Fruit fly (Drosophila melanogaster) whole organism, embryonic: Measurements from ENCODE around the gene CtBP.
A peak's percentile ranks its signal among the peaks of the same experiment; 100 is the strongest.

ENCODE experiments used
- Atf3 ChIP-seq: fragments of 200-800 bp; sonication (Bioruptor generic); optimal IDR thresholded peaks from 3 replicates; lab custom pipeline; 2016; ENCODE audit warnings: missing biosample characterization, missing genetic modification characterization
- CG10979 ChIP-seq: fragments of 200-800 bp; sonication (Bioruptor generic); optimal IDR thresholded peaks from 2 replicates; lab custom pipeline; 2018; ENCODE audit warnings: missing biosample characterization, mild to moderate bottlenecking, missing genetic modification characterization, moderate library complexity
- CG12744 ChIP-seq: fragments of 200-800 bp; sonication (Bioruptor generic); optimal IDR thresholded peaks from 2 replicates; lab custom pipeline; 2016; ENCODE audit warnings: missing biosample characterization, missing genetic modification characterization
- CG14050 ChIP-seq: fragments of 200-800 bp; sonication (Bioruptor generic); IDR thresholded peaks from 3 replicates; pipeline ENCODE4 v1.3.6; 2022; ENCODE audit warnings: missing biosample characterization, missing genetic modification characterization
- CG14965 ChIP-seq: fragments of 200-800 bp; sonication (Bioruptor generic); optimal IDR thresholded peaks from 2 replicates; lab custom pipeline; 2016; ENCODE audit warnings: missing biosample characterization, missing genetic modification characterization, borderline replicate concordance
- CG17359 ChIP-seq: fragments of 200-800 bp; sonication (Bioruptor generic); optimal IDR thresholded peaks from 3 replicates; lab custom pipeline; 2018; ENCODE audit warnings: missing biosample characterization, mild to moderate bottlenecking, missing genetic modification characterization, moderate library complexity
- CG17385 ChIP-seq: fragments of 200-800 bp; sonication (Bioruptor generic); optimal IDR thresholded peaks from 3 replicates; lab custom pipeline; 2018; ENCODE audit warnings: missing biosample characterization, mild to moderate bottlenecking, missing genetic modification characterization
- CG17612 ChIP-seq: fragments of 200-800 bp; sonication (Bioruptor generic); IDR thresholded peaks from 2 replicates; pipeline ENCODE4 v1.3.6; 2022; ENCODE audit warnings: missing biosample characterization, missing genetic modification characterization
- CG2116 ChIP-seq: fragments of 200-800 bp; sonication (Bioruptor generic); optimal IDR thresholded peaks from 3 replicates; lab custom pipeline; 2018; ENCODE audit warnings: missing biosample characterization, mild to moderate bottlenecking, missing genetic modification characterization
- CG2199 ChIP-seq: fragments of 200-800 bp; sonication (Bioruptor generic); IDR thresholded peaks from 3 replicates; pipeline ENCODE4 v1.3.6; 2022; ENCODE audit warnings: missing biosample characterization, missing genetic modification characterization
- CG31224 ChIP-seq: fragments of 200-800 bp; sonication (Bioruptor generic); IDR thresholded peaks from 2 replicates; pipeline ENCODE4 v1.3.6; 2022; ENCODE audit warnings: missing biosample characterization, missing genetic modification characterization
- CG31365 ChIP-seq: fragments of 200-800 bp; sonication (Bioruptor generic); optimal IDR thresholded peaks from 2 replicates; lab custom pipeline; 2018; ENCODE audit warnings: missing biosample characterization, mild to moderate bottlenecking, missing genetic modification characterization
- CG43689 ChIP-seq: fragments of 200-800 bp; sonication (Bioruptor generic); IDR thresholded peaks from 2 replicates; pipeline ENCODE4 v1.3.6; 2022; ENCODE audit warnings: missing biosample characterization, missing genetic modification characterization
- CG7271 ChIP-seq: fragments of 200-800 bp; sonication (Bioruptor generic); optimal IDR thresholded peaks from 2 replicates; lab custom pipeline; 2018; ENCODE audit warnings: missing biosample characterization, mild to moderate bottlenecking, missing genetic modification characterization, moderate library complexity
- CG7357 ChIP-seq: fragments of 200-800 bp; sonication (Bioruptor generic); IDR thresholded peaks from 3 replicates; pipeline ENCODE4 v1.3.6; 2022; ENCODE audit warnings: missing biosample characterization, missing genetic modification characterization
- CG7372 ChIP-seq: fragments of 200-800 bp; sonication (Bioruptor generic); IDR thresholded peaks from 2 replicates; pipeline ENCODE4 v1.3.6; 2022; ENCODE audit warnings: missing biosample characterization, missing genetic modification characterization
- CG8765 ChIP-seq: fragments of 200-800 bp; sonication (Bioruptor generic); IDR thresholded peaks from 2 replicates; pipeline ENCODE4 v1.3.6; 2022; ENCODE audit warnings: missing biosample characterization, missing genetic modification characterization
- Dbx ChIP-seq: fragments of 200-800 bp; sonication (Bioruptor generic); IDR thresholded peaks from 3 replicates; pipeline ENCODE4 v1.3.6; 2022; ENCODE audit warnings: missing biosample characterization, missing genetic modification characterization
- Ets65A ChIP-seq: fragments of 200-800 bp; sonication (Bioruptor generic); peaks from one replicate; lab custom pipeline; 2016; ENCODE audit warnings: missing biosample characterization, missing genetic modification characterization
- HLH3B ChIP-seq: fragments of 200-800 bp; sonication (Bioruptor generic); IDR thresholded peaks from 2 replicates; pipeline ENCODE4 v1.3.6; 2022; ENCODE audit warnings: missing biosample characterization, missing genetic modification characterization
- Hmr ChIP-seq: fragments of 200-800 bp; sonication (Bioruptor generic); optimal IDR thresholded peaks from 3 replicates; lab custom pipeline; 2017; ENCODE audit warnings: mild to moderate bottlenecking, missing biosample characterization, missing genetic modification reagents, missing genetic modification characterization
- Mes4 ChIP-seq: fragments of 200-800 bp; sonication (Bioruptor generic); optimal IDR thresholded peaks from 2 replicates; lab custom pipeline; 2016; ENCODE audit warnings: missing biosample characterization, missing genetic modification characterization
- Sin3A ChIP-seq: fragments of >200 bp; optimal IDR thresholded peaks from 2 replicates; lab custom pipeline; 2018
- Sox102F ChIP-seq: fragments of 200-800 bp; sonication (Bioruptor generic); optimal IDR thresholded peaks from 2 replicates; lab custom pipeline; 2018; ENCODE audit warnings: missing biosample characterization, mild to moderate bottlenecking, missing genetic modification characterization, moderate library complexity
- Sry-β ChIP-seq: fragments of 200-800 bp; sonication (Bioruptor generic); optimal IDR thresholded peaks from 2 replicates; lab custom pipeline; 2018; ENCODE audit warnings: missing biosample characterization, mild to moderate bottlenecking, missing genetic modification characterization, moderate library complexity
- Stat92E ChIP-seq, 3 experiments: fragments of >200 bp in 2 of 3; fragments of 200-800 bp in 1 of 3; sonication (Bioruptor generic) in 1 of 3; optimal IDR thresholded peaks; 2 replicates each; lab custom pipeline; 2017 to 2019; ENCODE audit warnings: missing biosample characterization in 3 of 3, missing genetic modification characterization in 3 of 3, mild to moderate bottlenecking in 1 of 3, moderate library complexity in 1 of 3
- Xrp1 ChIP-seq: fragments of 200-800 bp; sonication (Bioruptor generic); IDR thresholded peaks from 2 replicates; pipeline ENCODE4 v1.3.6; 2022; ENCODE audit warnings: missing biosample characterization, missing genetic modification characterization
- ase ChIP-seq: fragments of 200-800 bp; sonication (Bioruptor generic); IDR thresholded peaks from 3 replicates; pipeline ENCODE4 v1.3.6; 2022; ENCODE audit warnings: missing biosample characterization, missing genetic modification characterization
- btn ChIP-seq: fragments of 200-800 bp; sonication (Bioruptor generic); optimal IDR thresholded peaks from 2 replicates; lab custom pipeline; 2016; ENCODE audit warnings: missing biosample characterization, missing genetic modification characterization
- chif ChIP-seq, 2 experiments: fragments of 200-800 bp; sonication (Bioruptor generic); optimal IDR thresholded peaks; 3 replicates each; lab custom pipeline; 2016; ENCODE audit warnings: missing biosample characterization in 2 of 2, missing genetic modification characterization in 2 of 2
- chn ChIP-seq: fragments of 200-800 bp; sonication (Bioruptor generic); optimal IDR thresholded peaks from 2 replicates; lab custom pipeline; 2016; ENCODE audit warnings: missing biosample characterization, missing genetic modification characterization
- crc ChIP-seq: fragments of 200-800 bp; sonication (Bioruptor generic); optimal IDR thresholded peaks from 2 replicates; lab custom pipeline; 2016; ENCODE audit warnings: missing biosample characterization, missing genetic modification characterization
- da ChIP-seq: fragments of 200-800 bp; sonication (Bioruptor generic); optimal IDR thresholded peaks from 2 replicates; lab custom pipeline; 2016; ENCODE audit warnings: missing biosample characterization, missing genetic modification characterization
- dan ChIP-seq: fragments of 200-800 bp; sonication (Bioruptor generic); IDR thresholded peaks from 2 replicates; pipeline ENCODE4 v1.3.6; 2022; ENCODE audit warnings: missing biosample characterization, missing genetic modification characterization
- dati ChIP-seq: fragments of 200-800 bp; sonication (Bioruptor generic); IDR thresholded peaks from 2 replicates; pipeline ENCODE4 v1.3.6; 2022; ENCODE audit warnings: missing biosample characterization, missing genetic modification characterization
- dimm ChIP-seq: fragments of 200-800 bp; sonication (Bioruptor generic); IDR thresholded peaks from 2 replicates; pipeline ENCODE4 v1.3.6; 2022; ENCODE audit warnings: missing biosample characterization, missing genetic modification characterization
- hth ChIP-seq: fragments of >200 bp; optimal IDR thresholded peaks from 2 replicates; lab custom pipeline; 2017; ENCODE audit warnings: inconsistent platforms
- ind ChIP-seq: fragments of 200-800 bp; sonication (Bioruptor generic); optimal IDR thresholded peaks from 3 replicates; lab custom pipeline; 2016; ENCODE audit warnings: missing biosample characterization, missing genetic modification characterization
- insv ChIP-seq, 2 experiments: fragments of 200-800 bp; sonication (Bioruptor generic); optimal IDR thresholded peaks; 3 replicates each; lab custom pipeline; 2016 to 2018; ENCODE audit warnings: missing biosample characterization in 2 of 2, missing genetic modification characterization in 2 of 2
- kni ChIP-seq: fragments of 200-800 bp; sonication (Bioruptor generic); optimal IDR thresholded peaks from 3 replicates; lab custom pipeline; 2017; ENCODE audit warnings: mild to moderate bottlenecking, missing biosample characterization, missing genetic modification reagents, missing genetic modification characterization
- lmd ChIP-seq: fragments of 200-800 bp; sonication (Bioruptor generic); IDR thresholded peaks from 2 replicates; pipeline ENCODE4 v1.3.6; 2022; ENCODE audit warnings: missing biosample characterization, missing genetic modification characterization
- nom ChIP-seq: fragments of 200-800 bp; sonication (Bioruptor generic); optimal IDR thresholded peaks from 2 replicates; lab custom pipeline; 2017; ENCODE audit warnings: missing biosample characterization, missing genetic modification characterization, mild to moderate bottlenecking, moderate library complexity, missing genetic modification reagents
- onecut ChIP-seq: fragments of 200-800 bp; sonication (Bioruptor generic); IDR thresholded peaks from 2 replicates; pipeline ENCODE4 v1.3.6; 2022; ENCODE audit warnings: missing biosample characterization, missing genetic modification characterization
- otp ChIP-seq: fragments of 200-800 bp; sonication (Bioruptor generic); IDR thresholded peaks from 3 replicates; pipeline ENCODE4, ENCODE4 v1.3.6; 2022; ENCODE audit warnings: missing biosample characterization, missing genetic modification characterization
- pho ChIP-seq: fragments of 200-800 bp; sonication (Bioruptor generic); optimal IDR thresholded peaks from 2 replicates; lab custom pipeline; 2016; ENCODE audit warnings: missing biosample characterization, missing genetic modification characterization
- sens ChIP-seq: fragments of 200-800 bp; sonication (Bioruptor generic); peaks from one replicate; lab custom pipeline; 2016; ENCODE audit warnings: missing biosample characterization, missing genetic modification characterization
- seq ChIP-seq: fragments of 200-800 bp; sonication (Bioruptor generic); IDR thresholded peaks from 2 replicates; pipeline ENCODE4 v1.3.6; 2022; ENCODE audit warnings: missing biosample characterization, missing genetic modification characterization
- shn ChIP-seq: fragments of 200-800 bp; sonication (Bioruptor generic); optimal IDR thresholded peaks from 3 replicates; lab custom pipeline; 2016; ENCODE audit warnings: missing biosample characterization, missing genetic modification characterization
- sima ChIP-seq: fragments of 200-800 bp; sonication (Bioruptor generic); optimal IDR thresholded peaks from 2 replicates; lab custom pipeline; 2016; ENCODE audit warnings: missing biosample characterization, missing genetic modification characterization
- slp2 ChIP-seq: fragments of 200-800 bp; sonication (Bioruptor generic); optimal IDR thresholded peaks from 2 replicates; lab custom pipeline; 2016; ENCODE audit warnings: missing biosample characterization, missing genetic modification characterization
- tna ChIP-seq: fragments of 200-800 bp; sonication (Bioruptor generic); IDR thresholded peaks from 2 replicates; pipeline ENCODE4 v1.3.6; 2022; ENCODE audit warnings: missing biosample characterization, missing genetic modification characterization; ENCODE audit not compliant: partially characterized antibody
- toy ChIP-seq: fragments of 200-800 bp; sonication (Bioruptor generic); IDR thresholded peaks from 2 replicates; pipeline ENCODE4 v1.3.6; 2022; ENCODE audit warnings: missing biosample characterization, missing genetic modification characterization
- wor ChIP-seq: fragments of 200-800 bp; sonication (Bioruptor generic); IDR thresholded peaks from 2 replicates; pipeline ENCODE4 v1.3.6; 2022; ENCODE audit warnings: missing biosample characterization, missing genetic modification characterization

Gene CtBP

DNA sequence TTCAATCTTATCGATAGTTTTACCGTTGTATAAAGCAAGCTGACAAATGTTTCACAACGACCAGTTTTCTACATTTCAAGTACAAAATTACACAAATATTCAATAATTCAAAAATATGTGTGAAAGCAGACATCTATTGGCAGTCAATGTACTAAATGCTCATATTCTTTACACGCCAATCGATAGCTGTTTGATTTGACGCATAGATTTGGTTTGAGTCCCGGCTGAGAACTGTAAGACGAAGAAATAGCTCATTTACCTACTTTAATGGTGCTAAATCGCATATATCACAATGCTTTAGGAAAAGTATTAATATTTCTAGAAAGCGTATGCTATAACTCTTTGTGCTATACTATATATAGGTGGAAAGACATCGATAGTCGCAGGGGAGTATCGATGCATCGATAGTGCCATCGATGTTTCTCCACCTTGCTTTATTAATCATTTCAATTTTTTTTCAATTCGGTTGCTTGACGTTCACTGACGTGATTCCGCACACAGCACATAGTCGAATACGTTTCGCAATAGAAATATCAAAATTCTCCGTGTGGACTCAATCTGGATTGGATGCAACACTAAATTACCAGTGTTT is 30.7 kb upstream of the CtBP start, which contains the start of gene Paip2 (continued):
- TF ChIP-seq otp = no peak
- TF ChIP-seq CG14050 = no peak
- TF ChIP-seq wor = no peak
- TF ChIP-seq toy = no peak
- no peak for TF ChIP-seq Dbx (GFP tag; lab: Robert Waterston, UW)
- no peak for TF ChIP-seq CG17385 (GFP tag; lab: Kevin White, UChicago)
- no peak for TF ChIP-seq onecut (GFP tag; lab: Robert Waterston, UW)
- TF ChIP-seq Mes4 (GFP tag; lab: Kevin White, UChicago) = no peak
- no peak for TF ChIP-seq da (GFP tag; lab: Kevin White, UChicago)
- TF ChIP-seq pho (GFP tag; lab: Kevin White, UChicago) = peak; percentile 8
- no peak for TF ChIP-seq seq (GFP tag; lab: Robert Waterston, UW)
- TF ChIP-seq CG43689 (GFP tag; lab: Robert Waterston, UW) = no peak
- peak; percentile 92 for TF ChIP-seq Ets65A
- TF ChIP-seq CG31224 (GFP tag; lab: Robert Waterston, UW) = no peak
- no peak for TF ChIP-seq ase (GFP tag; lab: Robert Waterston, UW)
- no peak for TF ChIP-seq CG7357 (GFP tag; lab: Robert Waterston, UW)
- TF ChIP-seq Stat92E (GFP tag; optimal IDR thresholded peaks at IDR 0.05; lab: Kevin White, UChicago) = peak in 1 of 3 experiments; percentile 77
- TF ChIP-seq chn (GFP tag; lab: Kevin White, UChicago) = no peak
- no peak for TF ChIP-seq CG17612
- no peak for TF ChIP-seq HLH3B (GFP tag; lab: Robert Waterston, UW)
- no peak for TF ChIP-seq shn (GFP tag; lab: Kevin White, UChicago)
- no peak for TF ChIP-seq CG14965 (GFP tag; lab: Kevin White, UChicago)
- no peak for TF ChIP-seq kni
- TF ChIP-seq CG8765 (GFP tag; lab: Robert Waterston, UW) = no peak
- peak; percentile 90 for TF ChIP-seq CG2116
- TF ChIP-seq dati = no peak
- TF ChIP-seq hth (lab: Kevin White, UChicago) = no peak
- TF ChIP-seq ind (GFP tag; lab: Kevin White, UChicago) = no peak
- TF ChIP-seq insv (GFP tag; optimal IDR thresholded peaks at IDR 0.05; lab: Kevin White, UChicago) = peak in 1 of 2 experiments; percentile 32
- TF ChIP-seq slp2 (GFP tag; lab: Kevin White, UChicago) = no peak
- no peak for TF ChIP-seq sima
- no peak for TF ChIP-seq btn (GFP tag; lab: Kevin White, UChicago)
- TF ChIP-seq CG12744 = no peak
- no peak for TF ChIP-seq dan
- TF ChIP-seq Xrp1 (GFP tag; lab: Robert Waterston, UW) = no peak
- TF ChIP-seq crc = no peak
- no peak for TF ChIP-seq nom (GFP tag; lab: Kevin White, UChicago)
- no peak for TF ChIP-seq chif (GFP tag; optimal IDR thresholded peaks at IDR 0.05; lab: Kevin White, UChicago)
- TF ChIP-seq CG10979 (tag; lab: Kevin White, UChicago) = no peak
- TF ChIP-seq tna (GFP tag; lab: Robert Waterston, UW) = peak; percentile 97
- TF ChIP-seq sens (GFP tag; lab: Kevin White, UChicago) = peak; percentile 70
- TF ChIP-seq Sox102F (GFP tag; lab: Kevin White, UChicago) = no peak
- no peak for TF ChIP-seq Hmr (GFP tag; lab: Kevin White, UChicago)
- TF ChIP-seq CG7372 (GFP tag; lab: Robert Waterston, UW) = no peak
- no peak for TF ChIP-seq CG7271 (tag; lab: Kevin White, UChicago)
- no peak for TF ChIP-seq dimm (GFP tag; lab: Robert Waterston, UW)
- TF ChIP-seq CG2199 (GFP tag; lab: Robert Waterston, UW) = peak; percentile 65; the same call in 1 of the 3 replicates
- TF ChIP-seq Sry-β (GFP tag; lab: Kevin White, UChicago) = no peak
- TF ChIP-seq CG31365 = peak; percentile 3
- no peak for TF ChIP-seq lmd (GFP tag; lab: Robert Waterston, UW)
- TF ChIP-seq Atf3 (GFP tag; lab: Kevin White, UChicago) = peak; percentile 1
- peak; percentile 79 for TF ChIP-seq Sin3A (lab: Kevin White, UChicago)
- no peak for TF ChIP-seq CG17359 (tag; lab: Kevin White, UChicago)
